Fruit fly (Drosophila melanogaster): ENCODE data around the gene yip2.

DNA sequence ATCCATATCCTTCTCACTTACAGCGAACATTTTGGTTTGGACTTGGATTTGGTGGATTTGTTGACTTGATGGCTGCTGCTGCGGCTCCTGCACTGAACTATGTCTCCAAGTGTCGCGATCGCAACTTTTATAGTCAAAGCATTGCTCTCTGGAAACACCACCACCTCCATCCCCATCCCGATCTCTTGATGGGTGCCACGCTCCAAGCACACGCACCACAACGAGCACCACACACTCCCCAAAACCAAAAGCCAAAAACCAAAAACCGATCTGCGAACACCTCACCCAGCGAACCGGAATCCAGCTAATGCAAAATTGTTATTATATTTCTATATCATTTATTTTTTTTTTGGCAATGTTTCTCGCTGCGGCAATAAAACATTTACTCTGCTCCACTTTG is 18.0 kb downstream of the yip2 start, which contains the start of gene Cpr30F:
- TF ChIP-seq CG1620 (GFP tag; optimal IDR thresholded peaks at IDR 0.05) = no peak
- no peak for TF ChIP-seq cnc (optimal IDR thresholded peaks at IDR 0.05)
- no peak for TF ChIP-seq toe (GFP tag; optimal IDR thresholded peaks at IDR 0.05)
- TF ChIP-seq CG7045 (GFP tag; optimal IDR thresholded peaks at IDR 0.05) = no peak
- TF ChIP-seq kay (GFP tag; ENCODE audit: borderline replicate concordance) = no peak
- no peak for TF ChIP-seq tj (GFP tag; optimal IDR thresholded peaks at IDR 0.05)
- TF ChIP-seq CG14711 (tag; optimal IDR thresholded peaks at IDR 0.05) = no peak
- TF ChIP-seq ovo (GFP tag; optimal IDR thresholded peaks at IDR 0.05) = no peak
- no peak for TF ChIP-seq CG7101 (tag; optimal IDR thresholded peaks at IDR 0.05)
- TF ChIP-seq Hr96 (GFP tag; optimal IDR thresholded peaks at IDR 0.05) = no peak
- TF ChIP-seq Clk (GFP tag; optimal IDR thresholded peaks at IDR 0.05) = no peak
- no peak for TF ChIP-seq CG5204 (GFP tag; optimal IDR thresholded peaks at IDR 0.05)
- no peak for TF ChIP-seq CG33017 (tag; optimal IDR thresholded peaks at IDR 0.05)

Measured in whole organism, adult.